Fruit fly (Drosophila melanogaster) whole organism, pupa: Measurements from ENCODE around the gene ogre.

Experiments used
- CG10348 ChIP-seq: fragments of 200-800 bp; sonication (Bioruptor generic); IDR thresholded peaks from 2 replicates; pipeline ENCODE4 v1.3.6; 2022; ENCODE audit warnings: missing biosample characterization, missing genetic modification characterization
- CG13204 ChIP-seq: fragments of 200-800 bp; sonication (Bioruptor generic); optimal IDR thresholded peaks from 2 replicates; lab custom pipeline; 2018; ENCODE audit warnings: missing biosample characterization, mild to moderate bottlenecking, missing genetic modification characterization, moderate library complexity
- CG15710 ChIP-seq: fragments of 200-800 bp; sonication (Bioruptor generic); optimal IDR thresholded peaks from 2 replicates; lab custom pipeline; 2018; ENCODE audit warnings: missing biosample characterization, mild to moderate bottlenecking, missing genetic modification characterization, moderate library complexity
- CG4496 ChIP-seq: fragments of 200-800 bp; sonication (Bioruptor generic); IDR thresholded peaks from 3 replicates; pipeline ENCODE4 v1.3.6; 2022; ENCODE audit warnings: missing biosample characterization, missing genetic modification characterization
- CG8301 ChIP-seq: fragments of 200-800 bp; sonication (Bioruptor generic); optimal IDR thresholded peaks from 2 replicates; lab custom pipeline; 2018; ENCODE audit warnings: missing biosample characterization, mild to moderate bottlenecking, missing genetic modification characterization
- D1 ChIP-seq: fragments of 200-800 bp; sonication (Bioruptor generic); optimal IDR thresholded peaks from 2 replicates; lab custom pipeline; 2018; ENCODE audit warnings: missing biosample characterization, mild to moderate bottlenecking, missing genetic modification characterization, moderate library complexity
- EcR ChIP-seq: fragments of 200-800 bp; sonication (Bioruptor generic); optimal IDR thresholded peaks from 3 replicates; lab custom pipeline; 2019; ENCODE audit warnings: missing biosample characterization, missing genetic modification characterization, mild to moderate bottlenecking, moderate library complexity, missing genetic modification reagents
- Pif1B ChIP-seq: fragments of 200-800 bp; sonication (Bioruptor generic); optimal IDR thresholded peaks from 3 replicates; lab custom pipeline; 2016; ENCODE audit warnings: missing biosample characterization, missing genetic modification characterization
- Snoo ChIP-seq: fragments of 200-800 bp; sonication (Bioruptor generic); optimal IDR thresholded peaks from 3 replicates; lab custom pipeline; 2017; ENCODE audit warnings: missing biosample characterization, mild to moderate bottlenecking, missing genetic modification characterization, inconsistent platforms
- fd96Ca ChIP-seq: fragments of 200-800 bp; sonication (Bioruptor generic); IDR thresholded peaks from 3 replicates; pipeline ENCODE4 v1.3.6; 2022; ENCODE audit warnings: missing biosample characterization, missing genetic modification characterization
- gl ChIP-seq: fragments of 200-800 bp; sonication (Bioruptor generic); optimal IDR thresholded peaks from 2 replicates; lab custom pipeline; 2018; ENCODE audit warnings: missing biosample characterization, mild to moderate bottlenecking, missing genetic modification characterization

dm6 chrX:7011063-7011743 lies 20.1 kb upstream of the ogre start, which contains the start of the genes cm, sloth1 and sloth2:
- TF ChIP-seq Snoo (tag; lab: Kevin White, UChicago), result peak; percentile 68
- TF ChIP-seq CG13204, result peak; percentile 35
- TF ChIP-seq Pif1B (GFP tag; lab: Kevin White, UChicago), result peak; percentile 80
- no peak for TF ChIP-seq EcR (GFP tag; lab: Kevin White, UChicago)
- peak; percentile 72 for TF ChIP-seq CG8301 (tag; lab: Kevin White, UChicago)
- TF ChIP-seq D1 (tag; lab: Kevin White, UChicago), result no peak
- TF ChIP-seq fd96Ca (GFP tag; lab: Robert Waterston, UW), result peak; percentile 84
- peak; percentile 82 for TF ChIP-seq CG15710 (tag; lab: Kevin White, UChicago)
- peak; percentile 50 for TF ChIP-seq gl (tag; lab: Kevin White, UChicago)
- TF ChIP-seq CG10348 (GFP tag; lab: Robert Waterston, UW), result no peak
- TF ChIP-seq CG4496 (GFP tag; lab: Robert Waterston, UW), result peak; percentile 84
